Worm (Caenorhabditis elegans): Measurements from ENCODE around the gene C49C3.8.

C49C3.8 gene

ce11 chrIV:17380061-17380680 lies 45.2 kb downstream of the C49C3.8 start, which contains the start of the genes C30H6.9 and dlat-2:
C30H6.9 (minus strand) TSS chrIV:17380170.
dlat-2 (plus strand) TSS chrIV:17380626.
- TF ChIP-seq nhr-48 (tag; optimal IDR thresholded peaks at IDR 0.05) (no peak), lin-13 (GFP tag; optimal IDR thresholded peaks at IDR 0.05) (no peak), pha-4 (GFP tag; IDR thresholded peaks at IDR 0.05) (no peak), pha-4 (tag; optimal IDR thresholded peaks at IDR 0.05) (peak; percentile 40), daf-8 (GFP tag; IDR thresholded peaks at IDR 0.05) (no peak), lsy-2 (tag; optimal IDR thresholded peaks at IDR 0.05) (peak in 1 of 2 experiments; percentile 43), snpc-1.2 (GFP tag; IDR thresholded peaks at IDR 0.05) (peak; percentile 71), mes-2 (tag; optimal IDR thresholded peaks at IDR 0.05; ENCODE audit: poor library complexity, severe bottlenecking) (peak; percentile 24), snpc-4 (tag; optimal IDR thresholded peaks at IDR 0.05) (no peak), lin-39 (tag; optimal IDR thresholded peaks at IDR 0.05) (no peak), daf-16 (GFP tag; optimal IDR thresholded peaks at IDR 0.05) (no peak), daf-16 (tag; optimal IDR thresholded peaks at IDR 0.05) (peak; percentile 48), jun-1 (tag; optimal IDR thresholded peaks at IDR 0.05) (no peak), zfp-2 (tag; optimal IDR thresholded peaks at IDR 0.05) (no peak), nhr-28 (tag; optimal IDR thresholded peaks at IDR 0.05) (peak; percentile 28), dve-1 (tag; optimal IDR thresholded peaks at IDR 0.05; ENCODE audit: insufficient read depth) (peak; percentile 17), lin-38 (GFP tag; IDR thresholded peaks at IDR 0.05) (peak; percentile 85), lin-29 (GFP tag; IDR thresholded peaks at IDR 0.05) (no peak), dpl-1 (GFP tag; optimal IDR thresholded peaks at IDR 0.05) (peak; percentile 50), egl-43 (GFP tag; IDR thresholded peaks at IDR 0.05) (no peak)

DNA sequence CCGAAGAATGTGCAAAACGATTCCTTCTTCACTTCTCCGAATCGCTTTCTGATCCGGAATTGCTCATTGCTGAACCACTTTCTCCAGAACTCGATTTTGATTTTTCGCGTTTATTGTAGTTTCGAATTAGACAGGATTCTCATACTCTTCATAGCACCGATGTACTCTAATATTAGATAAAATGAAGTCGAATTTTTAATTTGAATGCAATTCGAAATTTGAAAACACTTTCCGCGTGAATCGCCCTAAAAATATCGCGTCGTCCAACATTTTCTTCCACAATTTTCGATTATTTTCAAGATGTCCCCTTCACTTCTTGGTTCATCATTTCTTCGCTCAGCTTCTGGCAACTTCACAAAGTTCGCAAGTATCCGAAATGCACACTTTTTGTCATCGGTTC lies 47.0 kb downstream of the C49C3.8 start, which contains the start of gene C30H6.8:
C30H6.8 (plus strand) TSS at position 301 of the 400 bp plus-strand sequence.
- TF ChIP-seq daf-12 (tag; optimal IDR thresholded peaks at IDR 0.05) (no peak), lir-3 (tag; optimal IDR thresholded peaks at IDR 0.05) (no peak), F37D6.2 (tag; optimal IDR thresholded peaks at IDR 0.05) (no peak), unc-62 (GFP tag; optimal IDR thresholded peaks at IDR 0.05 in 1 of 2) (peak in 1 of 2 experiments; percentile 80), unc-62 (tag; optimal IDR thresholded peaks at IDR 0.05) (no peak)

ce11 chrIV:17383046-17383445 lies 48.0 kb downstream of the C49C3.8 start, which contains the start of gene C30H6.12:
C30H6.12 (plus strand) TSS chrIV:17383346.
- peak in 1 of 2 experiments; percentile 40 for TF ChIP-seq unc-62 (GFP tag; optimal IDR thresholded peaks at IDR 0.05 in 1 of 2)
- no peak for TF ChIP-seq unc-62 (tag; optimal IDR thresholded peaks at IDR 0.05)
- TF ChIP-seq lim-7 (GFP tag; IDR thresholded peaks at IDR 0.05), result no peak
- TF ChIP-seq nhr-111 (GFP tag; optimal IDR thresholded peaks at IDR 0.05), result no peak
- no peak for TF ChIP-seq T20F7.1 (GFP tag; optimal IDR thresholded peaks at IDR 0.05)
- TF ChIP-seq tag-97 (GFP tag; IDR thresholded peaks at IDR 0.05), result no peak
- TF ChIP-seq lin-15B (tag; optimal IDR thresholded peaks at IDR 0.05), result no peak
